Worm (Caenorhabditis elegans): ENCODE data around the gene tdpo-1.

The tdpo-1 gene

ce11 chrIV:1990843-1991339, 31.2 kb downstream of the tdpo-1 start:
- TF ChIP-seq unc-62 (GFP tag; optimal IDR thresholded peaks at IDR 0.05) (no peak), nhr-237 (tag; optimal IDR thresholded peaks at IDR 0.05) (no peak), lin-15B (tag; optimal IDR thresholded peaks at IDR 0.05) (no peak), mdl-1 (tag; optimal IDR thresholded peaks at IDR 0.05) (no peak), pha-4 (tag; optimal IDR thresholded peaks at IDR 0.05) (no peak), elt-1 (tag; optimal IDR thresholded peaks at IDR 0.05) (no peak), nhr-11 (tag; optimal IDR thresholded peaks at IDR 0.05) (no peak), ceh-82 (tag; optimal IDR thresholded peaks at IDR 0.05) (no peak), egl-27 (tag; optimal IDR thresholded peaks at IDR 0.05) (no peak), unc-39 (tag; optimal IDR thresholded peaks at IDR 0.05) (no peak)

ce11 chrIV:1992789-1993188, 33.1 kb downstream of the tdpo-1 start, which contains the start of gene xpc-1:
TSS of gene xpc-1 (plus strand) at chrIV:1993089.
- TF ChIP-seq elt-3 (tag; optimal IDR thresholded peaks at IDR 0.05) (no peak), nhr-77 (tag; optimal IDR thresholded peaks at IDR 0.05) (no peak), nhr-67 (tag; optimal IDR thresholded peaks at IDR 0.05) (no peak), jun-1 (tag; optimal IDR thresholded peaks at IDR 0.05) (no peak), mdl-1 (tag; optimal IDR thresholded peaks at IDR 0.05) (no peak), lin-39 (tag; optimal IDR thresholded peaks at IDR 0.05) (no peak), aly-2 (tag; optimal IDR thresholded peaks at IDR 0.05) (no peak), nhr-25 (tag; optimal IDR thresholded peaks at IDR 0.05) (no peak), snpc-4 (tag; optimal IDR thresholded peaks at IDR 0.05) (no peak), sea-2 (GFP tag; optimal IDR thresholded peaks at IDR 0.05) (no peak), unc-39 (tag; optimal IDR thresholded peaks at IDR 0.05) (no peak), nhr-11 (tag; optimal IDR thresholded peaks at IDR 0.05) (no peak), ceh-16 (tag; optimal IDR thresholded peaks at IDR 0.05) (no peak), R02D3.7 (tag; optimal IDR thresholded peaks at IDR 0.05) (no peak), hmg-11 (tag; optimal IDR thresholded peaks at IDR 0.05) (no peak), egl-27 (tag; optimal IDR thresholded peaks at IDR 0.05) (no peak), lin-15B (tag; optimal IDR thresholded peaks at IDR 0.05) (no peak)

ce11 chrIV:1997762-1998161, 38.1 kb downstream of the tdpo-1 start:
- no peak for TF ChIP-seq fos-1 (tag; optimal IDR thresholded peaks at IDR 0.05)
- no peak for TF ChIP-seq jun-1 (tag; optimal IDR thresholded peaks at IDR 0.05)
- no peak for TF ChIP-seq nhr-237 (tag; optimal IDR thresholded peaks at IDR 0.05)
- no peak for TF ChIP-seq skn-1 (tag; optimal IDR thresholded peaks at IDR 0.05)
- TF ChIP-seq ZK546.5 (tag; optimal IDR thresholded peaks at IDR 0.05) = no peak
- TF ChIP-seq elt-1 (tag; optimal IDR thresholded peaks at IDR 0.05) = no peak
- no peak for TF ChIP-seq ztf-4 (tag; optimal IDR thresholded peaks at IDR 0.05)
- TF ChIP-seq R02D3.7 (tag; optimal IDR thresholded peaks at IDR 0.05) = no peak

- TF ChIP-seq nhr-12 (tag; optimal IDR thresholded peaks at IDR 0.05) (no peak), fkh-10 (GFP tag; optimal IDR thresholded peaks at IDR 0.05) (no peak), elt-3 (tag; optimal IDR thresholded peaks at IDR 0.05) (no peak), eor-1 (tag; optimal IDR thresholded peaks at IDR 0.05) (no peak), ceh-28 (tag; optimal IDR thresholded peaks at IDR 0.05) (no peak), tbx-2 (tag; optimal IDR thresholded peaks at IDR 0.05) (no peak), zag-1 (tag; optimal IDR thresholded peaks at IDR 0.05) (no peak), elt-1 (tag; optimal IDR thresholded peaks at IDR 0.05) (no peak), lin-15B (tag; optimal IDR thresholded peaks at IDR 0.05) (no peak), ama-1 (optimal IDR thresholded peaks at IDR 0.05) (no peak), mdl-1 (tag; optimal IDR thresholded peaks at IDR 0.05) (no peak), fos-1 (tag; optimal IDR thresholded peaks at IDR 0.05) (no peak)
These were observed 42.6 kb downstream of the tdpo-1 start for ce11 chrIV:2002290-2002689.

- no peak for TF ChIP-seq fkh-10 (GFP tag; optimal IDR thresholded peaks at IDR 0.05)
- TF ChIP-seq pqm-1 (tag; optimal IDR thresholded peaks at IDR 0.05) = no peak
- no peak for TF ChIP-seq pha-4 (tag; optimal IDR thresholded peaks at IDR 0.05)
- TF ChIP-seq nhr-237 (tag; optimal IDR thresholded peaks at IDR 0.05) = no peak
- TF ChIP-seq fkh-2 (tag; optimal IDR thresholded peaks at IDR 0.05) = no peak
- TF ChIP-seq hmg-11 (tag; optimal IDR thresholded peaks at IDR 0.05) = no peak
- no peak for TF ChIP-seq eor-1 (tag; optimal IDR thresholded peaks at IDR 0.05)
- no peak for TF ChIP-seq nhr-11 (tag; optimal IDR thresholded peaks at IDR 0.05)
These were observed 49.3 kb downstream of the tdpo-1 start for ce11 chrIV:2008920-2009319.

Data from whole organism, L3 larva.